Worm (Caenorhabditis elegans): ENCODE data around the gene cyn-10.
A peak's percentile ranks its signal among the peaks of the same experiment; 100 is the strongest.

Gene cyn-10

DNA sequence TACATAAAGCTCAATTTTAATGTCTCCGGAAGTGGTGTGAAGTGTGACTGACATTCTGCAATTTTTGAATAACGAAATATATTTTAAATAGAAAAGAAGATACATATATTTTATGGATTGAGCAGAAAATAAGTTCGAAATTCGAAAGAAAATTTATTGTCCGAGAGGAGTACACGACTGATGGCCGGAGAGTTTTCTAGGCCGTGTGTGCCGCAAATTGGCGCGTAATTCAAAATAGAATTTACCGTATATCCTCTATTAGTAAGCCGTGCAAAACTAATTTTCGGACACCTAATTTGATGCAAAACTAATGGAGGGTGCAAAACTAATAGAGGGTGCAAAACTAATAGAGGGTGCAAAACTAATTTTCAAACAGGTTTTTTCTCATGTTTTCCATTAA, at the start of gene cyn-10 (continued):
- no peak for TF ChIP-seq ceh-28 (tag; optimal IDR thresholded peaks at IDR 0.05)
- TF ChIP-seq R02D3.7 (tag; optimal IDR thresholded peaks at IDR 0.05), result no peak
- TF ChIP-seq unc-62 (GFP tag; optimal IDR thresholded peaks at IDR 0.05 in 1 of 2), result no peak
- no peak for TF ChIP-seq unc-62 (tag; optimal IDR thresholded peaks at IDR 0.05)
- TF ChIP-seq mxl-2 (GFP tag; conservative IDR thresholded peaks at IDR 0.05), result no peak
- TF ChIP-seq php-3 (GFP tag; IDR thresholded peaks at IDR 0.05), result no peak
- no peak for TF ChIP-seq pha-4 (GFP tag; IDR thresholded peaks at IDR 0.05)
- peak; percentile 21 for TF ChIP-seq pha-4 (tag; optimal IDR thresholded peaks at IDR 0.05)
- TF ChIP-seq nhr-102 (tag; optimal IDR thresholded peaks at IDR 0.05), result peak; percentile 66
- TF ChIP-seq zip-2 (tag; optimal IDR thresholded peaks at IDR 0.05), result no peak
- peak; percentile 98 for TF ChIP-seq dpl-1 (GFP tag; optimal IDR thresholded peaks at IDR 0.05)
- TF ChIP-seq ztf-7 (tag; optimal IDR thresholded peaks at IDR 0.05), result peak; percentile 18
- peak; percentile 45 for TF ChIP-seq rbr-2 (tag; optimal IDR thresholded peaks at IDR 0.05)
- peak; percentile 39 for TF ChIP-seq hlh-11 (tag; optimal IDR thresholded peaks at IDR 0.05)
- peak; percentile 14; the same call in 1 of the 2 replicates for TF ChIP-seq ctbp-1 (GFP tag; IDR thresholded peaks at IDR 0.05)
- TF ChIP-seq ceh-32 (tag; optimal IDR thresholded peaks at IDR 0.05; ENCODE audit: poor library complexity), result peak; percentile 4
- peak; percentile 91; the same call in 1 of the 2 replicates for TF ChIP-seq tag-97 (GFP tag; IDR thresholded peaks at IDR 0.05)
- peak; percentile 48 for TF ChIP-seq F10B5.3 (tag; optimal IDR thresholded peaks at IDR 0.05)

DNA sequence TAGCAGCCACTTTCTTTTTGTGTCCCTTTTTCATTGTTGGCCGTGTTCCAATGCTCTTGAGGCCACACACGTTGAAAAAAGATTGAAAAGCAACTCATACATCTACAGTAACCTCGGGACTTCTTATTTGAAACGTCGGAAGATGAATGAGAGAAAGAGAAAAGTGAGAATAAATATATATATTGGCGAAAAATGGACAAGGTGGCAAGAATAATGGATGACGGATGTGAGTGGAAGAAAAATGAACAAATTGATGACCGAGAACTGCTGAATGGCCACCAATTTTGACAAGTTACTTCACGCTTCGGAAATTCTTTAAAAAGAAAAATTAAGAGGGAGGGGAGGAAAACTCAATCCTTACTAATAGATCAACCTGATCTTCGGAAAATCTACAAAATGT, 45.0 kb upstream of the cyn-10 start:
- TF ChIP-seq unc-62 (GFP tag; optimal IDR thresholded peaks at IDR 0.05 in 1 of 2), result peak in 1 of 2 experiments; percentile 95
- TF ChIP-seq unc-62 (tag; optimal IDR thresholded peaks at IDR 0.05), result no peak
- no peak for TF ChIP-seq spr-3 (GFP tag; optimal IDR thresholded peaks at IDR 0.05)
- TF ChIP-seq ceh-44 (GFP tag; IDR thresholded peaks at IDR 0.05), result no peak
- no peak for TF ChIP-seq nhr-111 (GFP tag; optimal IDR thresholded peaks at IDR 0.05)

ce11 chrII:6955084-6955697, 42.0 kb upstream of the cyn-10 start:
- TF ChIP-seq nhr-111 (GFP tag; optimal IDR thresholded peaks at IDR 0.05), result no peak
- TF ChIP-seq daf-16 (GFP tag; optimal IDR thresholded peaks at IDR 0.05), result no peak
- TF ChIP-seq daf-16 (tag; optimal IDR thresholded peaks at IDR 0.05), result peak; percentile 33
- peak; percentile 35; the same call in 1 of the 2 replicates for TF ChIP-seq arid-1 (GFP tag; conservative IDR thresholded peaks at IDR 0.05)
- peak in 1 of 2 experiments; percentile 12 for TF ChIP-seq lsy-2 (tag; optimal IDR thresholded peaks at IDR 0.05)
- peak; percentile 10 for TF ChIP-seq dve-1 (tag; optimal IDR thresholded peaks at IDR 0.05; ENCODE audit: insufficient read depth)
- no peak for TF ChIP-seq duxl-1 (tag; optimal IDR thresholded peaks at IDR 0.05; ENCODE audit: poor library complexity)
- TF ChIP-seq lin-38 (GFP tag; IDR thresholded peaks at IDR 0.05), result peak; percentile 14; the same call in 1 of the 2 replicates
- no peak for TF ChIP-seq T20F7.1 (GFP tag; optimal IDR thresholded peaks at IDR 0.05)
- no peak for TF ChIP-seq dpl-1 (GFP tag; optimal IDR thresholded peaks at IDR 0.05)
- TF ChIP-seq F37D6.2 (tag; optimal IDR thresholded peaks at IDR 0.05), result no peak
- no peak for TF ChIP-seq nhr-48 (tag; optimal IDR thresholded peaks at IDR 0.05)
- TF ChIP-seq ZK546.5 (tag; optimal IDR thresholded peaks at IDR 0.05), result no peak
- peak; percentile 92 for TF ChIP-seq aha-1 (tag)

- TF ChIP-seq pha-4 (GFP tag; IDR thresholded peaks at IDR 0.05) (peak; percentile 64), pha-4 (tag; optimal IDR thresholded peaks at IDR 0.05) (no peak), nhr-25 (tag; optimal IDR thresholded peaks at IDR 0.05; ENCODE audit: borderline replicate concordance, insufficient read depth) (peak; percentile 81), duxl-1 (tag; optimal IDR thresholded peaks at IDR 0.05; ENCODE audit: poor library complexity) (peak; percentile 89), unc-130 (GFP tag; optimal IDR thresholded peaks at IDR 0.05) (peak; percentile 16), F49E8.2 (tag; optimal IDR thresholded peaks at IDR 0.05; ENCODE audit: borderline replicate concordance) (no peak), zip-11 (GFP tag; IDR thresholded peaks at IDR 0.05) (no peak), jun-1 (tag; optimal IDR thresholded peaks at IDR 0.05) (peak; percentile 81), ceh-28 (tag; optimal IDR thresholded peaks at IDR 0.05) (no peak), hlh-11 (tag; optimal IDR thresholded peaks at IDR 0.05) (peak; percentile 96), lsy-2 (tag; optimal IDR thresholded peaks at IDR 0.05) (peak; percentile 94 to 97), dpl-1 (GFP tag; optimal IDR thresholded peaks at IDR 0.05) (peak; percentile 83), nhr-48 (tag; optimal IDR thresholded peaks at IDR 0.05) (peak; percentile 83), lin-13 (GFP tag; optimal IDR thresholded peaks at IDR 0.05) (peak; percentile 88), F26F4.8 (GFP tag; conservative IDR thresholded peaks at IDR 0.05) (no peak), F37D6.2 (tag; optimal IDR thresholded peaks at IDR 0.05) (peak; percentile 90), hmg-1.1 (GFP tag; IDR thresholded peaks at IDR 0.05) (peak; percentile 96), arid-1 (GFP tag; conservative IDR thresholded peaks at IDR 0.05) (peak; percentile 89), set-16 (GFP tag; IDR thresholded peaks at IDR 0.05) (no peak), lin-1 (GFP tag; IDR thresholded peaks at IDR 0.05) (peak; percentile 47; the same call in 1 of the 2 replicates)
Observed at ce11 chrII:6951250-6951806, 38.2 kb upstream of the cyn-10 start, which contains the start of the genes malt-1 and ceh-38. Gene malt-1, minus strand, starts transcription at chrII:6951300. Gene ceh-38, plus strand, starts transcription at chrII:6951526.
